Worm (Caenorhabditis elegans): ENCODE results near the gene srr-1.

Gene srr-1

DNA sequence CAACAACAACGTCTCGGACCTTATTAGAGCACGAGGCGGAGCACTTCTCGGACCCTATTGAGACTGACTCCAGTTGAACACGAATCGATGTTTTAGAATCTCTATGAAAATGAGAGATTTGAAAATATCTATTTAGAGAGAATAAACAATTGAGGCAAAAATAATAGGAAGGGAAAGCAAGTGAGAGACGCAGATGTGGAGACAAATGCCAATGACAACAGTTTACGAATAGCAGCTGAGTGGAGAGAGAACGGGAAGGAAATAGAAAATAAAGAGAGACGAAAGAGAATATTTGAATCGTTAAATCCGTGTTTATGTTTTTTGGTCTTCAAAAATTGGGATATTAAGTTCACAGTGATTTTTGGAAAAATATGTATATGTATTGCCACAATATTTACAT, 43.7 kb downstream of the srr-1 start (continued):
- TF ChIP-seq fos-1 (tag; optimal IDR thresholded peaks at IDR 0.05) (no peak), C04F5.9 (tag; optimal IDR thresholded peaks at IDR 0.05) (no peak), egl-13 (tag; optimal IDR thresholded peaks at IDR 0.05) (no peak), nhr-19 (GFP tag; conservative IDR thresholded peaks at IDR 0.05) (no peak), ceh-8 (GFP tag; optimal IDR thresholded peaks at IDR 0.05) (no peak), ces-1 (GFP tag; optimal IDR thresholded peaks at IDR 0.05) (no peak), aha-1 (tag; optimal IDR thresholded peaks at IDR 0.05) (no peak), fkh-8 (tag; optimal IDR thresholded peaks at IDR 0.05) (no peak), unc-86 (tag; optimal IDR thresholded peaks at IDR 0.05) (no peak), skn-1 (tag; optimal IDR thresholded peaks at IDR 0.05) (no peak), mab-9 (GFP tag; IDR thresholded peaks at IDR 0.05) (no peak), swsn-7 (tag; optimal IDR thresholded peaks at IDR 0.05) (peak; percentile 31), dsc-1 (tag; optimal IDR thresholded peaks at IDR 0.05) (peak; percentile 2), alr-1 (tag; optimal IDR thresholded peaks at IDR 0.05; ENCODE audit: borderline replicate concordance) (no peak), sptf-1 (tag; optimal IDR thresholded peaks at IDR 0.05) (no peak), nhr-20 (tag; optimal IDR thresholded peaks at IDR 0.05) (peak; percentile 51), ceh-63 (GFP tag; optimal IDR thresholded peaks at IDR 0.05) (no peak), hpl-2 (GFP tag; optimal IDR thresholded peaks at IDR 0.05) (no peak), ztf-4 (tag; optimal IDR thresholded peaks at IDR 0.05) (no peak), zip-4 (GFP tag; optimal IDR thresholded peaks at IDR 0.05) (no peak), nhr-12 (tag; optimal IDR thresholded peaks at IDR 0.05) (no peak), unc-30 (tag; optimal IDR thresholded peaks at IDR 0.05) (no peak), ceh-82 (tag; optimal IDR thresholded peaks at IDR 0.05) (no peak), C34B4.2 (tag; optimal IDR thresholded peaks at IDR 0.05) (no peak), egl-27 (tag; optimal IDR thresholded peaks at IDR 0.05) (no peak), nhr-47 (tag; optimal IDR thresholded peaks at IDR 0.05) (peak; percentile 23), xbp-1 (tag; optimal IDR thresholded peaks at IDR 0.05) (no peak), sox-4 (tag; optimal IDR thresholded peaks at IDR 0.05) (no peak), jun-1 (tag; optimal IDR thresholded peaks at IDR 0.05) (no peak), nhr-76 (tag; optimal IDR thresholded peaks at IDR 0.05) (no peak), irx-1 (tag; optimal IDR thresholded peaks at IDR 0.05) (no peak), nhr-28 (tag; optimal IDR thresholded peaks at IDR 0.05) (no peak), nhr-11 (tag; optimal IDR thresholded peaks at IDR 0.05) (no peak), pax-3 (tag; optimal IDR thresholded peaks at IDR 0.05) (no peak), elt-3 (tag; optimal IDR thresholded peaks at IDR 0.05) (no peak), pqm-1 (tag; optimal IDR thresholded peaks at IDR 0.05) (no peak), grh-1 (GFP tag; IDR thresholded peaks at IDR 0.05) (no peak), tlp-1 (tag; optimal IDR thresholded peaks at IDR 0.05) (no peak), efl-3 (GFP tag; optimal IDR thresholded peaks at IDR 0.05) (no peak), sup-37 (GFP tag; optimal IDR thresholded peaks at IDR 0.05) (no peak), mep-1 (tag; optimal IDR thresholded peaks at IDR 0.05) (no peak), lin-35 (GFP tag; optimal IDR thresholded peaks at IDR 0.05) (peak in 1 of 2 experiments; percentile 19), hlh-17 (GFP tag; optimal IDR thresholded peaks at IDR 0.05; ENCODE audit: borderline replicate concordance) (no peak), lin-14 (GFP tag; optimal IDR thresholded peaks at IDR 0.05) (peak; percentile 84), vab-15 (tag; optimal IDR thresholded peaks at IDR 0.05) (no peak), tbx-2 (tag; optimal IDR thresholded peaks at IDR 0.05) (peak; percentile 22), unc-130 (tag; optimal IDR thresholded peaks at IDR 0.05) (no peak)
